Worm (Caenorhabditis elegans) whole organism, L1 larva: ENCODE results near the gene F46H6.5.

Experiments used
- F16B12.6 ChIP-seq: fragments of 150-350 bp; optimal IDR thresholded peaks from 2 replicates; lab custom pipeline; 2014; ENCODE audit warnings: missing biosample characterization, missing genetic modification characterization
- aly-2 ChIP-seq: fragments of 150-350 bp; optimal IDR thresholded peaks from 2 replicates; lab custom pipeline; 2014; ENCODE audit warnings: missing biosample characterization, missing genetic modification characterization
- ama-1 ChIP-seq: fragments of 150-350 bp; optimal IDR thresholded peaks from 2 replicates; lab custom pipeline; 2014
- blmp-1 ChIP-seq: fragments of 150-350 bp; optimal IDR thresholded peaks from 2 replicates; lab custom pipeline; 2014; ENCODE audit warnings: missing biosample characterization, missing genetic modification characterization
- ceh-90 ChIP-seq: sonication (generic microtip); optimal IDR thresholded peaks from 2 replicates; lab custom pipeline; 2016; ENCODE audit warnings: missing genetic modification characterization, missing compliant biosample characterization
- efl-3 ChIP-seq: fragments of 200-800 bp; sonication (Bioruptor generic); optimal IDR thresholded peaks from 2 replicates; lab custom pipeline; 2018; ENCODE audit warnings: mild to moderate bottlenecking, missing genetic modification characterization, missing compliant biosample characterization
- egl-13 ChIP-seq: sonication (generic microtip); optimal IDR thresholded peaks from 2 replicates; lab custom pipeline; 2016; ENCODE audit warnings: missing genotype, missing genetic modification reagents, missing genetic modification characterization, missing compliant biosample characterization
- egl-27 ChIP-seq, 2 experiments: fragments of 150-350 bp in 1 of 2; sonication (generic microtip); optimal IDR thresholded peaks; 3 replicates each; lab custom pipeline; 2017 to 2018; ENCODE audit warnings: missing biosample characterization in 2 of 2, missing genetic modification characterization in 2 of 2, missing genetic modification reagents in 2 of 2
- elt-3 ChIP-seq, 6 experiments: fragments of 150-350 bp in 1 of 6; sonication (generic microtip); optimal IDR thresholded peaks; 2 replicates each; lab custom pipeline; 2017 to 2018; ENCODE audit warnings: missing biosample characterization in 6 of 6, missing genetic modification characterization in 6 of 6, inconsistent platforms in 1 of 6
- ets-5 ChIP-seq: fragments of 200-800 bp; sonication (Bioruptor generic); IDR thresholded peaks from 2 replicates; pipeline ENCODE4 v1.3.6; 2022; ENCODE audit warnings: missing genetic modification characterization, missing compliant biosample characterization
- fkh-8 ChIP-seq: sonication (generic microtip); optimal IDR thresholded peaks from 2 replicates; lab custom pipeline; 2016; ENCODE audit warnings: mild to moderate bottlenecking, missing genetic modification characterization, missing compliant biosample characterization
- fos-1 ChIP-seq: fragments of 150-350 bp; optimal IDR thresholded peaks from 2 replicates; lab custom pipeline; 2014; ENCODE audit warnings: missing biosample characterization, missing genetic modification characterization
- grh-1 ChIP-seq: fragments of 200-800 bp; sonication (Bioruptor generic); IDR thresholded peaks from 2 replicates; pipeline ENCODE4 v1.3.6; 2022; ENCODE audit warnings: missing genetic modification reagents, missing genetic modification characterization, missing compliant biosample characterization
- hlh-17 ChIP-seq: fragments of 200-800 bp; sonication (Bioruptor generic); optimal IDR thresholded peaks from 2 replicates; lab custom pipeline; 2018; ENCODE audit warnings: missing genetic modification characterization, mild to moderate bottlenecking, missing compliant biosample characterization, moderate library complexity, borderline replicate concordance
- hlh-4 ChIP-seq: sonication (generic microtip); optimal IDR thresholded peaks from 2 replicates; lab custom pipeline; 2016; ENCODE audit warnings: mild to moderate bottlenecking, missing genetic modification characterization, missing compliant biosample characterization
- lin-14 ChIP-seq: fragments of 200-800 bp; sonication (Bioruptor generic); optimal IDR thresholded peaks from 2 replicates; lab custom pipeline; 2018; ENCODE audit warnings: mild to moderate bottlenecking, missing genetic modification characterization, moderate library complexity, missing compliant biosample characterization
- lin-15B ChIP-seq: fragments of 150-350 bp; sonication (generic microtip); optimal IDR thresholded peaks from 3 replicates; lab custom pipeline; 2014; ENCODE audit warnings: missing biosample characterization, missing genetic modification characterization
- lin-35 ChIP-seq, 2 experiments: fragments of 150-350 bp; optimal IDR thresholded peaks; 2 replicates each; lab custom pipeline; 2014; ENCODE audit warnings: missing biosample characterization in 2 of 2, missing genetic modification characterization in 2 of 2, missing genetic modification reagents in 2 of 2
- lin-39 ChIP-seq: fragments of 150-350 bp; optimal IDR thresholded peaks from 2 replicates; lab custom pipeline; 2014; ENCODE audit warnings: missing biosample characterization, missing genetic modification reagents, missing genetic modification characterization
- lsy-2 ChIP-seq, 2 experiments: fragments of 150-350 bp; optimal IDR thresholded peaks; 2 replicates each; lab custom pipeline; 2014; ENCODE audit warnings: missing biosample characterization in 2 of 2, missing genetic modification characterization in 2 of 2
- mdl-1 ChIP-seq, 2 experiments: fragments of 150-350 bp; optimal IDR thresholded peaks; 2 replicates each; lab custom pipeline; 2014 to 2017; ENCODE audit warnings: missing biosample characterization in 2 of 2, missing genetic modification characterization in 2 of 2, inconsistent platforms in 1 of 2
- mef-2 ChIP-seq: fragments of 150-350 bp; optimal IDR thresholded peaks from 2 replicates; lab custom pipeline; 2014; ENCODE audit warnings: missing biosample characterization, missing genetic modification characterization
- mep-1 ChIP-seq: fragments of 150-350 bp; optimal IDR thresholded peaks from 2 replicates; lab custom pipeline; 2014; ENCODE audit warnings: missing biosample characterization, missing genetic modification characterization
- nhr-11 ChIP-seq: fragments of 150-350 bp; optimal IDR thresholded peaks from 2 replicates; lab custom pipeline; 2014; ENCODE audit warnings: missing biosample characterization, missing genetic modification characterization
- nhr-19 ChIP-seq: fragments of 200-800 bp; sonication (Bioruptor generic); conservative IDR thresholded peaks from 2 replicates; pipeline ENCODE4 v1.3.6; 2022; ENCODE audit warnings: missing genetic modification characterization, missing compliant biosample characterization
- nhr-20 ChIP-seq: sonication (generic microtip); optimal IDR thresholded peaks from 2 replicates; lab custom pipeline; 2016; ENCODE audit warnings: mild to moderate bottlenecking, missing genetic modification characterization, missing compliant biosample characterization
- nhr-237 ChIP-seq: fragments of 150-350 bp; optimal IDR thresholded peaks from 2 replicates; lab custom pipeline; 2014; ENCODE audit warnings: missing biosample characterization, missing genetic modification characterization
- nhr-28 ChIP-seq: fragments of 150-350 bp; optimal IDR thresholded peaks from 2 replicates; lab custom pipeline; 2014; ENCODE audit warnings: missing biosample characterization, missing genetic modification characterization
- nhr-71 ChIP-seq: sonication (generic microtip); optimal IDR thresholded peaks from 2 replicates; lab custom pipeline; 2016; ENCODE audit warnings: mild to moderate bottlenecking, missing genetic modification characterization, moderate library complexity, missing compliant biosample characterization
- nhr-76 ChIP-seq: sonication (generic microtip); optimal IDR thresholded peaks from 2 replicates; lab custom pipeline; 2017; ENCODE audit warnings: missing biosample characterization, missing genetic modification characterization
- nhr-85 ChIP-seq: sonication (generic microtip); peaks from one replicate; lab custom pipeline; 2016; ENCODE audit warnings: missing genetic modification characterization, inconsistent platforms, missing compliant biosample characterization
- nhr-90 ChIP-seq: sonication (generic microtip); optimal IDR thresholded peaks from 2 replicates; lab custom pipeline; 2016; ENCODE audit warnings: mild to moderate bottlenecking, missing genetic modification characterization, missing compliant biosample characterization; ENCODE audit not compliant: poor library complexity
- rnt-1 ChIP-seq: sonication (generic microtip); optimal IDR thresholded peaks from 2 replicates; lab custom pipeline; 2016; ENCODE audit warnings: mild to moderate bottlenecking, missing genetic modification characterization, moderate library complexity, missing compliant biosample characterization
- skn-1 ChIP-seq: fragments of 150-350 bp; optimal IDR thresholded peaks from 2 replicates; lab custom pipeline; 2014; ENCODE audit warnings: missing biosample characterization, missing genetic modification characterization
- snu-23 ChIP-seq: sonication (generic microtip); optimal IDR thresholded peaks from 2 replicates; lab custom pipeline; 2016; ENCODE audit warnings: missing genetic modification characterization, missing compliant biosample characterization
- sox-4 ChIP-seq: sonication (generic microtip); optimal IDR thresholded peaks from 2 replicates; lab custom pipeline; 2016; ENCODE audit warnings: missing genetic modification characterization, missing compliant biosample characterization
- sptf-1 ChIP-seq: fragments of 150-350 bp; optimal IDR thresholded peaks from 2 replicates; lab custom pipeline; 2014; ENCODE audit warnings: missing biosample characterization, missing genetic modification characterization
- sup-37 ChIP-seq: fragments of 200-800 bp; sonication (Bioruptor generic); optimal IDR thresholded peaks from 2 replicates; lab custom pipeline; 2018; ENCODE audit warnings: mild to moderate bottlenecking, missing genetic modification characterization, missing compliant biosample characterization
- tlp-1 ChIP-seq: fragments of 150-350 bp; optimal IDR thresholded peaks from 2 replicates; lab custom pipeline; 2014; ENCODE audit warnings: missing biosample characterization, missing genetic modification characterization
- unc-130 ChIP-seq: fragments of 150-350 bp; optimal IDR thresholded peaks from 2 replicates; lab custom pipeline; 2017; ENCODE audit warnings: missing biosample characterization, missing genetic modification characterization, inconsistent platforms
- unc-30 ChIP-seq: sonication (generic microtip); optimal IDR thresholded peaks from 2 replicates; lab custom pipeline; 2017; ENCODE audit warnings: missing biosample characterization, missing genetic modification characterization
- unc-62 ChIP-seq: fragments of 150-350 bp; optimal IDR thresholded peaks from 2 replicates; lab custom pipeline; 2014; ENCODE audit warnings: missing biosample characterization, missing genetic modification reagents, missing genetic modification characterization
- unc-98 ChIP-seq: fragments of 200-800 bp; sonication (Bioruptor generic); IDR thresholded peaks from 2 replicates; pipeline ENCODE4 v1.3.6; 2022; ENCODE audit warnings: missing genetic modification characterization, missing compliant biosample characterization
- xbp-1 ChIP-seq: sonication (generic microtip); optimal IDR thresholded peaks from 2 replicates; lab custom pipeline; 2016; ENCODE audit warnings: missing genetic modification characterization, missing compliant biosample characterization
- zag-1 ChIP-seq: fragments of 150-350 bp; optimal IDR thresholded peaks from 2 replicates; lab custom pipeline; 2014; ENCODE audit warnings: missing biosample characterization, missing genetic modification characterization
- zip-4 ChIP-seq: fragments of 200-800 bp; sonication (Bioruptor generic); optimal IDR thresholded peaks from 2 replicates; lab custom pipeline; 2018; ENCODE audit warnings: mild to moderate bottlenecking, missing genetic modification characterization, moderate library complexity, missing compliant biosample characterization
- ztf-11 ChIP-seq, 2 experiments: sonication (generic microtip); optimal IDR thresholded peaks; 2 replicates each; lab custom pipeline; 2016 to 2017; ENCODE audit warnings: missing genetic modification characterization in 2 of 2, missing biosample characterization in 1 of 2, missing compliant biosample characterization in 1 of 2

The F46H6.5 gene

ce11 chrX:4523887-4524350, 31.9 kb upstream of the F46H6.5 start, which contains the start of gene pdi-2 (continued):
- TF ChIP-seq nhr-28 = no peak
- peak; percentile 24 for TF ChIP-seq fos-1 (tag; lab: Kevin White, UChicago)
- peak; percentile 80 for TF ChIP-seq nhr-90 (tag; lab: Kevin White, UChicago)
- TF ChIP-seq lin-35 (GFP tag; optimal IDR thresholded peaks at IDR 0.05; lab: Kevin White, UChicago) = peak; percentile 48 to 73
- no peak for TF ChIP-seq nhr-237 (tag; lab: Kevin White, UChicago)
- TF ChIP-seq hlh-4 (tag; lab: Kevin White, UChicago) = no peak
- no peak for TF ChIP-seq unc-30 (tag; lab: Kevin White, UChicago)
- peak; percentile 46 for TF ChIP-seq skn-1 (tag; lab: Kevin White, UChicago)
- peak; percentile 72 for TF ChIP-seq fkh-8 (tag; lab: Kevin White, UChicago)
- TF ChIP-seq ets-5 (GFP tag; lab: Robert Waterston, UW) = no peak
- no peak for TF ChIP-seq unc-62 (GFP tag; lab: Kevin White, UChicago)
- TF ChIP-seq grh-1 = peak; percentile 92
- peak; percentile 40 for TF ChIP-seq efl-3 (GFP tag; lab: Kevin White, UChicago)
- peak in 1 of 2 experiments; percentile 50 for TF ChIP-seq ztf-11 (tag; optimal IDR thresholded peaks at IDR 0.05; lab: Kevin White, UChicago)
- TF ChIP-seq nhr-20 (tag; lab: Kevin White, UChicago) = peak; percentile 72
- TF ChIP-seq mdl-1 (tag; optimal IDR thresholded peaks at IDR 0.05; lab: Kevin White, UChicago) = peak in 1 of 2 experiments; percentile 79
- TF ChIP-seq sptf-1 (tag; lab: Kevin White, UChicago) = no peak
- peak; percentile 61 for TF ChIP-seq snu-23
- TF ChIP-seq nhr-71 = peak; percentile 81
- no peak for TF ChIP-seq mef-2
- no peak for TF ChIP-seq lin-39
- TF ChIP-seq elt-3 (tag; optimal IDR thresholded peaks at IDR 0.05; lab: Kevin White, UChicago) = peak in 4 of 6 experiments; percentile 4 to 75 (median 46)
- no peak for TF ChIP-seq hlh-17
- no peak for TF ChIP-seq egl-27 (tag; optimal IDR thresholded peaks at IDR 0.05; lab: Kevin White, UChicago)
- TF ChIP-seq nhr-85 (tag; lab: Kevin White, UChicago) = peak; percentile 98
- TF ChIP-seq zag-1 = no peak
- TF ChIP-seq mep-1 (tag; lab: Kevin White, UChicago) = peak; percentile 79
- TF ChIP-seq ceh-90 (tag; lab: Kevin White, UChicago) = no peak

ce11 chrX:4523315-4523714, 31.3 kb upstream of the F46H6.5 start:
- TF ChIP-seq ets-5 (GFP tag; lab: Robert Waterston, UW) = no peak

- TF ChIP-seq zip-4 (GFP tag; lab: Kevin White, UChicago) = peak; percentile 61
- TF ChIP-seq sox-4 (tag; lab: Kevin White, UChicago) = no peak
- TF ChIP-seq ama-1 (lab: Kevin White, UChicago) = no peak
- TF ChIP-seq lsy-2 (tag; optimal IDR thresholded peaks at IDR 0.05; lab: Kevin White, UChicago) = peak in 1 of 2 experiments; percentile 1
- no peak for TF ChIP-seq unc-130
- peak; percentile 86 for TF ChIP-seq xbp-1 (tag; lab: Kevin White, UChicago)
- peak; percentile 19 for TF ChIP-seq fkh-8 (tag; lab: Kevin White, UChicago)
- no peak for TF ChIP-seq nhr-11 (tag; lab: Kevin White, UChicago)
- TF ChIP-seq lin-14 (GFP tag; lab: Kevin White, UChicago) = peak; percentile 50
- no peak for TF ChIP-seq nhr-237 (tag; lab: Kevin White, UChicago)
- TF ChIP-seq ets-5 (GFP tag; lab: Robert Waterston, UW) = no peak
- TF ChIP-seq mep-1 (tag; lab: Kevin White, UChicago) = peak; percentile 26
- TF ChIP-seq blmp-1 (tag; lab: Kevin White, UChicago) = peak; percentile 83
- TF ChIP-seq sup-37 = no peak
- peak; percentile 30 for TF ChIP-seq nhr-90 (tag; lab: Kevin White, UChicago)
- no peak for TF ChIP-seq aly-2
- TF ChIP-seq unc-98 = no peak
- no peak for TF ChIP-seq egl-13 (tag; lab: Kevin White, UChicago)
- TF ChIP-seq F16B12.6 = no peak
- no peak for TF ChIP-seq lin-15B (tag; lab: Kevin White, UChicago)
- TF ChIP-seq nhr-85 (tag; lab: Kevin White, UChicago) = peak; percentile 90
- TF ChIP-seq nhr-28 = no peak
- TF ChIP-seq rnt-1 (tag; lab: Kevin White, UChicago) = peak; percentile 3
- TF ChIP-seq nhr-19 (GFP tag; lab: Robert Waterston, UW) = no peak
- TF ChIP-seq grh-1 = no peak
- TF ChIP-seq tlp-1 (tag; lab: Kevin White, UChicago) = no peak
- TF ChIP-seq mdl-1 (tag; optimal IDR thresholded peaks at IDR 0.05; lab: Kevin White, UChicago) = peak in 1 of 2 experiments; percentile 19
- TF ChIP-seq sptf-1 (tag; lab: Kevin White, UChicago) = no peak
- no peak for TF ChIP-seq nhr-76 (tag; lab: Kevin White, UChicago)
Observed at ce11 chrX:4521837-4522816, 30.1 kb upstream of the F46H6.5 start, which contains the start of gene C07A12.7. TSS of gene C07A12.7 (minus strand) at chrX:4522144.
